Worm (Caenorhabditis elegans): ENCODE results near the gene F44G4.5.

DNA sequence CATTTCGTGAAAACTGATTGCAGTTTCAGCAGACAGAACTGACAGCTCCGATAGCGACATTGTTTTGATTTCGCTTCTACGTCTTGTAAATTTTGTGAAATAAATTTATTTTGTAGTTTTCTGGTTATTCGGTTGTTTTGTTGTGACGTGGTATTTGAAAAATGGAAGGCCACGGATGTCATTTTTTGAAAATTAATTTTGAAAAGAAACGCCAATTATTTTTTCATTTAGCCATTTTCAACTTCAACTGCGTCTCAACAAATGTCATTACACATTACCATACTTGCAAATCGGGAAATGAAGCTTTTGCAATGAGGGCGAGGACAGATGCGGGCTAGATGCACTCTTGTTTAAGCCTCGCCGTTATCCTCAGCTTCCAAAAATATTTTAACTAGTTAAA is 12.3 kb downstream of the F44G4.5 start, which contains the start of gene C18E9.8:
- TF ChIP-seq him-1 (tag; optimal IDR thresholded peaks at IDR 0.05) (no peak), W03F9.2 (tag; optimal IDR thresholded peaks at IDR 0.05) (no peak), dao-5 (tag; optimal IDR thresholded peaks at IDR 0.05) (no peak)
